Worm (Caenorhabditis elegans) whole organism, L4 larva: ENCODE data around the gene dhhc-8.

Source experiments
- aha-1 ChIP-seq: fragments of 150-350 bp; peaks from one replicate; lab custom pipeline; 2014; ENCODE audit warnings: missing biosample characterization, missing genetic modification characterization
- ceh-28 ChIP-seq: fragments of 150-350 bp; optimal IDR thresholded peaks from 2 replicates; lab custom pipeline; 2014; ENCODE audit warnings: missing biosample characterization, missing genetic modification reagents, missing genetic modification characterization
- ces-1 ChIP-seq: fragments of 150-350 bp; sonication (generic microtip); optimal IDR thresholded peaks from 4 replicates; lab custom pipeline; 2014; ENCODE audit warnings: missing biosample characterization, missing genetic modification reagents, missing genetic modification characterization
- set-16 ChIP-seq: fragments of 200-800 bp; sonication (Bioruptor generic); IDR thresholded peaks from 2 replicates; pipeline ENCODE4 v1.3.6; 2022; ENCODE audit warnings: missing genetic modification reagents, missing genetic modification characterization, missing compliant biosample characterization
- spr-1 ChIP-seq: sonication (generic microtip); optimal IDR thresholded peaks from 2 replicates; lab custom pipeline; 2016; ENCODE audit warnings: mild to moderate bottlenecking, missing genetic modification characterization, missing compliant biosample characterization

DNA sequence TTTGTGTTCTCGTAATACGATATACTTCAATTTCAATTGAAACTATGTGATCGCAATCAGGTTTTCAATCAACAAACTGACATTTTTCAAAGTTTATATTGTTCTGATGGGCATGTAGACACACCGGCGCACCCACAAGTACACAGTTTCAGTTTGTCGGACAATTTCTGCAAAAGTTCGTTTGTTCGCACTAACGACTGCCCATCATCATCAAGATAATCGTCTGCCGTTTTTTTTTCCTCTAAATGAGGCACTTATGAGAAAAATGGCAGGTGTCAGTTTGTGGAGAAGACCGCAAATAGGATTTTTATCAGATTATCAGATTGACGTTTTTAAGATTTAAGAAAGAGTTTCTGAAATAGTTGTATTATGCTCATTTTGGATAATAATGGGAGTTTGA is 40.6 kb upstream of the dhhc-8 start:
- TF ChIP-seq aha-1 (tag; lab: Kevin White, UChicago) (peak; percentile 88), spr-1 (no peak), ceh-28 (no peak), ces-1 (GFP tag; lab: Kevin White, UChicago) (no peak), set-16 (GFP tag; lab: Robert Waterston, UW) (no peak)
